Worm (Caenorhabditis elegans): ENCODE measurements around the gene wdr-31.

DNA sequence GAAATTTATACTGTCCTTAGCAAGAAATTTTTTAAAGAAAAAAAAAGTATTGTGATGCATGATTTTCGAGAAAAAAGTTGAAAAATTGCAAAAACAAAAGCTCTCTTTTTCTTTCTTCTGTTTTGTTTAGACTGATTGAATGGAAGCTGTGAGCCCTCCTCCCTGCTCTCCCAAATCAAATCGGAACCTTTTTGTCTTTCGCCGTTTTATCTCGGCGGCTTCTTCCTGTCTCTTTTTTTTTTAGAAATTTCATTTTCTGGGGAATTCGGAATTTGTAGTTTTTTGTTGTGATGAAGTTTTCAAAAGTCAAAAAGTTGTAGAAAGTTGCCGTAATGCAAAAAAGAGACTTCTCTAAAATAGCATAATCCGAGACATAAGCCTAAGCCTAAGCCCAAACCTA lies 4.4 kb downstream of the wdr-31 start:
- TF ChIP-seq snpc-4 (tag; optimal IDR thresholded peaks at IDR 0.05) (no peak), egl-27 (tag; optimal IDR thresholded peaks at IDR 0.05) (no peak)

Measured in whole organism, L2 larva.